Worm (Caenorhabditis elegans) whole organism, midembryonic: ENCODE data around the gene set-5.

ENCODE experiments used
- T22C8.4 ChIP-seq: fragments of 200-800 bp; sonication (Bioruptor generic); IDR thresholded peaks from 2 replicates; pipeline ENCODE4 v1.3.6; 2022; ENCODE audit warnings: missing genetic modification characterization, missing compliant biosample characterization
- flt-1 ChIP-seq: fragments of 200-800 bp; sonication (Bioruptor generic); IDR thresholded peaks from 2 replicates; pipeline ENCODE4 v1.3.6; 2022; ENCODE audit warnings: missing genetic modification characterization, missing compliant biosample characterization
- klf-2 ChIP-seq: fragments of 200-800 bp; sonication (Bioruptor generic); conservative IDR thresholded peaks from 2 replicates; pipeline ENCODE4 v1.3.6; 2022; ENCODE audit warnings: missing genetic modification reagents, missing genetic modification characterization, missing compliant biosample characterization
- ref-1 ChIP-seq: fragments of 200-800 bp; sonication (Bioruptor generic); conservative IDR thresholded peaks from 2 replicates; pipeline ENCODE4 v1.3.6; 2022; ENCODE audit warnings: missing genetic modification reagents, missing genetic modification characterization, missing compliant biosample characterization
- tab-1 ChIP-seq: fragments of 200-800 bp; sonication (Bioruptor generic); IDR thresholded peaks from 2 replicates; pipeline ENCODE4 v1.3.6; 2022; ENCODE audit warnings: missing genetic modification characterization, missing compliant biosample characterization
- ztf-23 ChIP-seq: fragments of 200-800 bp; sonication (Bioruptor generic); IDR thresholded peaks from 2 replicates; pipeline ENCODE4 v1.3.6; 2022; ENCODE audit warnings: missing genetic modification reagents, missing genetic modification characterization, missing compliant biosample characterization
- ztf-29 ChIP-seq: fragments of 200-800 bp; sonication (Bioruptor generic); IDR thresholded peaks from 2 replicates; pipeline ENCODE4 v1.3.6; 2022; ENCODE audit warnings: missing genetic modification reagents, missing genetic modification characterization, missing compliant biosample characterization

- no peak for TF ChIP-seq klf-2 (GFP tag; lab: Robert Waterston, UW)
- no peak for TF ChIP-seq ref-1 (GFP tag; lab: Robert Waterston, UW)
- no peak for TF ChIP-seq ztf-29
- no peak for TF ChIP-seq tab-1
- TF ChIP-seq flt-1 (GFP tag; lab: Robert Waterston, UW): no peak
- no peak for TF ChIP-seq ztf-23 (GFP tag; lab: Robert Waterston, UW)
- no peak for TF ChIP-seq T22C8.4 (GFP tag; lab: Robert Waterston, UW)
Observed at ce11 chrV:14649929-14650328, 48.8 kb upstream of the set-5 start.
